Fruit fly (Drosophila melanogaster): Measurements from ENCODE around the gene CG42613.
A peak's percentile ranks its signal among the peaks of the same experiment; 100 is the strongest.

CG42613 gene

dm6 chr3R:19023862-19024261 is 94.9 kb downstream of the CG42613 start, which contains the start of the genes CG6005 and CG14286 (continued):
- TF ChIP-seq twi (tag; optimal IDR thresholded peaks at IDR 0.05), result peak; percentile 25
- no peak for TF ChIP-seq crol (GFP tag; IDR thresholded peaks at IDR 0.05)
- no peak for TF ChIP-seq run (tag; optimal IDR thresholded peaks at IDR 0.05)
- TF ChIP-seq wor (GFP tag; IDR thresholded peaks at IDR 0.05), result no peak
- no peak for TF ChIP-seq CG2875 (GFP tag; optimal IDR thresholded peaks at IDR 0.05)
- TF ChIP-seq CG3065 (GFP tag; optimal IDR thresholded peaks at IDR 0.05), result no peak
- peak; percentile 76 for TF ChIP-seq CG16813 (GFP tag; IDR thresholded peaks at IDR 0.05; ENCODE audit: partially characterized antibody)
- no peak for TF ChIP-seq Elba2 (GFP tag; optimal IDR thresholded peaks at IDR 0.05)
- TF ChIP-seq Asciz (GFP tag; optimal IDR thresholded peaks at IDR 0.05), result no peak
- TF ChIP-seq CG9932 (GFP tag; IDR thresholded peaks at IDR 0.05), result peak; percentile 93
- TF ChIP-seq dati (GFP tag; IDR thresholded peaks at IDR 0.05), result 0 out of 2 replicates have a peak, but pooled peaks have one; percentile 50
- no peak for TF ChIP-seq CG5953 (GFP tag; IDR thresholded peaks at IDR 0.05)
- no peak for TF ChIP-seq CG4820 (GFP tag; optimal IDR thresholded peaks at IDR 0.05)
- no peak for TF ChIP-seq hkb (optimal IDR thresholded peaks at IDR 0.05)
- 0 out of 2 replicates have a peak, but pooled peaks have one; percentile 38 for TF ChIP-seq hkb (GFP tag; IDR thresholded peaks at IDR 0.05)
- TF ChIP-seq pum (GFP tag; optimal IDR thresholded peaks at IDR 0.05), result peak; percentile 55
- peak; percentile 63; the same call in 2 of the 3 replicates for TF ChIP-seq Optix (GFP tag; IDR thresholded peaks at IDR 0.05)
- TF ChIP-seq vnd (GFP tag; IDR thresholded peaks at IDR 0.05; ENCODE audit: partially characterized antibody), result peak; percentile 79
- TF ChIP-seq CG17912 (GFP tag; optimal IDR thresholded peaks at IDR 0.05), result peak; percentile 30
- no peak for TF ChIP-seq Nf-YB (GFP tag; optimal IDR thresholded peaks at IDR 0.05)
- TF ChIP-seq Oaz (GFP tag; IDR thresholded peaks at IDR 0.05), result no peak
- TF ChIP-seq CG2202 (tag; optimal IDR thresholded peaks at IDR 0.05), result no peak
- TF ChIP-seq CG8388 (GFP tag; optimal IDR thresholded peaks at IDR 0.05), result no peak
- peak; percentile 60 for TF ChIP-seq pzg (GFP tag; optimal IDR thresholded peaks at IDR 0.05)
- TF ChIP-seq CG4730 (GFP tag; IDR thresholded peaks at IDR 0.05), result peak; percentile 48; the same call in 1 of the 2 replicates
- TF ChIP-seq cato (GFP tag; optimal IDR thresholded peaks at IDR 0.05; ENCODE audit: borderline replicate concordance), result no peak
- peak; percentile 36 for TF ChIP-seq CG2678 (tag; optimal IDR thresholded peaks at IDR 0.05)
- peak in 1 of 3 experiments; percentile 2 for TF ChIP-seq lola (GFP tag; optimal IDR thresholded peaks at IDR 0.05)
- TF ChIP-seq CG16779 (GFP tag; IDR thresholded peaks at IDR 0.05), result peak; percentile 79
- TF ChIP-seq trh (GFP tag; optimal IDR thresholded peaks at IDR 0.05), result no peak
- TF ChIP-seq NFAT (GFP tag; IDR thresholded peaks at IDR 0.05), result peak; percentile 92
- TF ChIP-seq CG17829 (tag; optimal IDR thresholded peaks at IDR 0.05), result peak; percentile 26
- peak; percentile 15 for TF ChIP-seq CG8290 (GFP tag; optimal IDR thresholded peaks at IDR 0.05)
- peak in 1 of 2 experiments; percentile 82 for TF ChIP-seq CG8290 (tag; optimal IDR thresholded peaks at IDR 0.05)
- TF ChIP-seq shn (GFP tag; optimal IDR thresholded peaks at IDR 0.05), result peak; percentile 43
- TF ChIP-seq sr (GFP tag; IDR thresholded peaks at IDR 0.05), result 0 out of 3 replicates have a peak, but pooled peaks have one; percentile 18
- TF ChIP-seq da (GFP tag; optimal IDR thresholded peaks at IDR 0.05), result peak; percentile 32
- TF ChIP-seq eve (GFP tag; optimal IDR thresholded peaks at IDR 0.05), result no peak
- TF ChIP-seq btn (GFP tag; optimal IDR thresholded peaks at IDR 0.05), result no peak
- peak; percentile 66 for TF ChIP-seq Ptx1 (GFP tag; IDR thresholded peaks at IDR 0.05)
- TF ChIP-seq C15 (GFP tag; IDR thresholded peaks at IDR 0.05), result no peak
- TF ChIP-seq CG43689 (GFP tag; IDR thresholded peaks at IDR 0.05), result 0 out of 2 replicates have a peak, but pooled peaks have one; percentile 8
- TF ChIP-seq Mrtf (GFP tag; IDR thresholded peaks at IDR 0.05), result peak; percentile 62; the same call in 1 of the 3 replicates
- TF ChIP-seq CG9876 (GFP tag; optimal IDR thresholded peaks at IDR 0.05), result peak; percentile 2
- peak; percentile 77 for TF ChIP-seq Dll (GFP tag; IDR thresholded peaks at IDR 0.05; ENCODE audit: partially characterized antibody)
- TF ChIP-seq exex (tag; optimal IDR thresholded peaks at IDR 0.05), result no peak
- no peak for TF ChIP-seq Deaf1 (tag; optimal IDR thresholded peaks at IDR 0.05)
- TF ChIP-seq CG10654 (GFP tag; optimal IDR thresholded peaks at IDR 0.05), result peak; percentile 2
- TF ChIP-seq jumu (GFP tag; optimal IDR thresholded peaks at IDR 0.05), result peak; percentile 51
- TF ChIP-seq CG7745 (tag; optimal IDR thresholded peaks at IDR 0.05), result no peak
- TF ChIP-seq H2.0 (GFP tag; IDR thresholded peaks at IDR 0.05), result peak; percentile 56
- TF ChIP-seq Max (GFP tag; optimal IDR thresholded peaks at IDR 0.05), result peak; percentile 25
